Fruit fly (Drosophila melanogaster): ENCODE data around the gene tbrd-1.

DNA sequence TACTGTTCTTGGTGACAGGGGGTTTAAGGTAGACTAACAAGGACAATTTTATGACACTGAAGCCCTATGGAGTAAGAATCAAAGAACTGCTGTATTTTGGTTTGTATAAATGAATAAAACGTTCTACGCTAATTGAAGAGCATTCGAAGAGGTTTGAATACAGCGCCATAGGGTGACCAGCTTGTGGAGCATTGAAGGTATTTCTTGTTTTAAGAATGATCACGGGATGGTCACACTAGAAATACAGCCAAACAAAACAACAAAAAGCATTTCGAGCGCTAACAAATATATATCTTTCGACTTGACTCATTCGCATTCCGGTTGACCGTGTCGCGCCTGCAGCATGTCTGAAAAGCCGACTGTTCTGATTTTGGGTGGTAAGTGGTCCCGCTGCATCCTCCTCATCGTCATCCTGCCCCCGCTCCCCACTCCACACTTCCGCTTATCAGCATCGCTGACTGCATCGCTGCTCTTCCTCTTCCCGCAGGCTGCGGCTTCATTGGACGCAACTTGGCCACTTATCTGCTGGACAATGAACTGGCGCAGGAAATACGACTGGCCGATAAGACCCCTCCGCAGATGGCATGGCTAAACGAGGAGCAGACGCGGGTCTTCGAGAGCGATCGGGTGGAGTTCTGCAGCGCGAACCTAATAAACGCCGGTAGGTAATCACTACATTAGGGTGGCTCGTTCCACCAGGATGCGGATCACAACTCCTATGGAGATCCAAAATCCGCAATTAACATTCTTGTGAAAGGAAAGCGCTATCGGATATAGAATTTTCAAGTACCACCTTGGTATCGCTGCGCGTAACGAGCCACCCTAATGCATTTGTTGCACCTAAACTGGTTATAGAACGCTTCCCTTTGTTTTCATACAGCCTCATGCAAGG is 40.6 kb upstream of the tbrd-1 start, which contains the start of gene CG5854:
- TF ChIP-seq CG8478 (optimal IDR thresholded peaks at IDR 0.05) = no peak
- no peak for TF ChIP-seq usp (GFP tag; optimal IDR thresholded peaks at IDR 0.05)
- no peak for TF ChIP-seq psq (optimal IDR thresholded peaks at IDR 0.05)
- no peak for TF ChIP-seq Dll (optimal IDR thresholded peaks at IDR 0.05)
- no peak for TF ChIP-seq EcR (GFP tag; optimal IDR thresholded peaks at IDR 0.05)
